Worm (Caenorhabditis elegans): ENCODE measurements around the gene lin-33.

The lin-33 gene

ce11 chrIV:5946602-5947444, 16.4 kb downstream of the lin-33 start, which contains the start of gene inx-7 (continued):
- no peak for TF ChIP-seq fos-1 (tag; optimal IDR thresholded peaks at IDR 0.05)
- 0 out of 2 replicates have a peak, but pooled peaks have one; percentile 6 for TF ChIP-seq zip-11 (GFP tag; IDR thresholded peaks at IDR 0.05)
- TF ChIP-seq mxl-3 (GFP tag; optimal IDR thresholded peaks at IDR 0.05) = no peak
- TF ChIP-seq Y48G9A.11 (GFP tag; IDR thresholded peaks at IDR 0.05) = peak; percentile 70
- no peak for TF ChIP-seq snpc-4 (tag; optimal IDR thresholded peaks at IDR 0.05)
- peak; percentile 35 for TF ChIP-seq rbr-2 (tag; optimal IDR thresholded peaks at IDR 0.05)
- TF ChIP-seq aly-2 (tag; optimal IDR thresholded peaks at IDR 0.05) = peak; percentile 26
- peak; percentile 66; the same call in 1 of the 2 replicates for TF ChIP-seq egl-43 (GFP tag; IDR thresholded peaks at IDR 0.05)
- no peak for TF ChIP-seq ztf-11 (tag; optimal IDR thresholded peaks at IDR 0.05)
- no peak for TF ChIP-seq set-16 (GFP tag; IDR thresholded peaks at IDR 0.05)
- no peak for TF ChIP-seq ZK337.2 (GFP tag; IDR thresholded peaks at IDR 0.05)
- TF ChIP-seq nhr-11 (tag; optimal IDR thresholded peaks at IDR 0.05) = no peak
- peak; percentile 84 for TF ChIP-seq hlh-30 (tag; optimal IDR thresholded peaks at IDR 0.05; ENCODE audit: insufficient read depth)
- TF ChIP-seq lin-13 (GFP tag; optimal IDR thresholded peaks at IDR 0.05) = no peak
- TF ChIP-seq F26F4.8 (GFP tag; conservative IDR thresholded peaks at IDR 0.05) = 0 out of 2 replicates have a peak, but pooled peaks have one; percentile 48
- TF ChIP-seq nhr-48 (tag; optimal IDR thresholded peaks at IDR 0.05) = no peak
- TF ChIP-seq lin-29 (GFP tag; IDR thresholded peaks at IDR 0.05) = no peak
- TF ChIP-seq mes-2 (tag; optimal IDR thresholded peaks at IDR 0.05; ENCODE audit: poor library complexity, severe bottlenecking) = peak; percentile 26
- peak; percentile 49; the same call in 1 of the 2 replicates for TF ChIP-seq pha-4 (GFP tag; IDR thresholded peaks at IDR 0.05)
- no peak for TF ChIP-seq pha-4 (tag; optimal IDR thresholded peaks at IDR 0.05)
- TF ChIP-seq mdl-1 (tag; optimal IDR thresholded peaks at IDR 0.05) = no peak
- TF ChIP-seq mdt-29 (GFP tag; IDR thresholded peaks at IDR 0.05) = peak; percentile 32; the same call in 1 of the 2 replicates

DNA sequence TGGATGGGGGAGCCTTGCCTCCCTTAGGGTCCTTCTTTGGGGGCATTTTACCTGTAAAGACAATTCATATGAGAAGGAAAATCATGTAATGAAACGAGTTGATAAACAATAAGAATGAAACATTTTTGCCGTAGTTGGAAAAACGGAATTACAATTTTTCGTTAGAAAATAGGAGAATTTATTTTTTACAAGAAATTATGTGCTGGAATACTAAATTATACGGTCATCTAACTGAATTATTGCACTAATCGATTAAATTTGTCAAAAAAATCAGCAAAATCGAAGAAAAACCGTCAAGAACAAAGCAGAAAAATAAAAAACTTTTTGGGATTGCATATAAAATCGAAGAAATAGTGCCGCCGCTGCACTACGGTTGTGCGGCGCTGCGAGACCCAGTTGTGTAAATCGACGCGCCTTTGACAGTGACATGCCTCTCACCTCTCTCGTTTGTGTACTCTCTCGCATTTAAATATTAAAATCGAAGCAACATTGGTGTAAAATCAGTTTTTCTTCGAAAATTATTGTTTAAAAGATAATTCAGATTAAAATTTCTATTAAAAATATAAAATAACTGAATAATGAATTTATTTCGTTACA, 17.2 kb downstream of the lin-33 start, which contains the start of gene rps-25:
Gene rps-25, minus strand, starts transcription at position 51 of the 597 bp plus-strand sequence.
- TF ChIP-seq lin-29 (GFP tag; IDR thresholded peaks at IDR 0.05) = no peak
- TF ChIP-seq dmd-8 (GFP tag; IDR thresholded peaks at IDR 0.05) = no peak
- no peak for TF ChIP-seq attf-4 (tag; optimal IDR thresholded peaks at IDR 0.05)
- TF ChIP-seq skn-1 (tag; optimal IDR thresholded peaks at IDR 0.05) = no peak
- TF ChIP-seq F49E8.2 (tag; optimal IDR thresholded peaks at IDR 0.05; ENCODE audit: borderline replicate concordance) = peak; percentile 1
- TF ChIP-seq nhr-10 (tag; optimal IDR thresholded peaks at IDR 0.05) = no peak
- no peak for TF ChIP-seq ama-1 (optimal IDR thresholded peaks at IDR 0.05)
- TF ChIP-seq nhr-102 (tag; optimal IDR thresholded peaks at IDR 0.05) = no peak
- no peak for TF ChIP-seq duxl-1 (tag; optimal IDR thresholded peaks at IDR 0.05; ENCODE audit: poor library complexity)
- no peak for TF ChIP-seq ceh-20 (GFP tag; IDR thresholded peaks at IDR 0.05)
- TF ChIP-seq Y48G9A.11 (GFP tag; IDR thresholded peaks at IDR 0.05) = no peak
- TF ChIP-seq F44E2.7 (GFP tag; IDR thresholded peaks at IDR 0.05) = no peak
- TF ChIP-seq mep-1 (tag; optimal IDR thresholded peaks at IDR 0.05) = peak; percentile 67
- no peak for TF ChIP-seq zfp-3 (GFP tag; conservative IDR thresholded peaks at IDR 0.05)
- TF ChIP-seq lir-3 (tag; optimal IDR thresholded peaks at IDR 0.05) = no peak
- no peak for TF ChIP-seq mdl-1 (tag; optimal IDR thresholded peaks at IDR 0.05)
- no peak for TF ChIP-seq nhr-42 (GFP tag; IDR thresholded peaks at IDR 0.05)
- no peak for TF ChIP-seq madf-9 (GFP tag; conservative IDR thresholded peaks at IDR 0.05)
- no peak for TF ChIP-seq ztf-7 (tag; optimal IDR thresholded peaks at IDR 0.05)
- TF ChIP-seq nhr-77 (tag; optimal IDR thresholded peaks at IDR 0.05) = peak; percentile 58
- no peak for TF ChIP-seq zip-11 (GFP tag; IDR thresholded peaks at IDR 0.05)
- TF ChIP-seq ces-1 (GFP tag; optimal IDR thresholded peaks at IDR 0.05) = no peak
- no peak for TF ChIP-seq daf-19 (GFP tag; conservative IDR thresholded peaks at IDR 0.05)
- no peak for TF ChIP-seq nhr-76 (tag; optimal IDR thresholded peaks at IDR 0.05)
- peak; percentile 74 for TF ChIP-seq nhr-6 (tag; optimal IDR thresholded peaks at IDR 0.05)
- TF ChIP-seq lin-38 (GFP tag; IDR thresholded peaks at IDR 0.05) = 0 out of 2 replicates have a peak, but pooled peaks have one; percentile 27
- no peak for TF ChIP-seq nhr-111 (GFP tag; optimal IDR thresholded peaks at IDR 0.05)
- TF ChIP-seq nhr-25 (tag; optimal IDR thresholded peaks at IDR 0.05; ENCODE audit: borderline replicate concordance, insufficient read depth) = no peak
- peak; percentile 52 for TF ChIP-seq hlh-30 (tag; optimal IDR thresholded peaks at IDR 0.05; ENCODE audit: insufficient read depth)
- TF ChIP-seq daf-16 (GFP tag; optimal IDR thresholded peaks at IDR 0.05) = no peak
- peak; percentile 40 for TF ChIP-seq daf-16 (tag; optimal IDR thresholded peaks at IDR 0.05)
